Worm (Caenorhabditis elegans): ENCODE results near the gene nhr-198.
"Not testable (repeated sequence)": the region's sequence is repeated elsewhere in the genome, so short reads cannot be mapped to it uniquely, and the experiment has no call there.

nhr-198 gene

ce11 chrV:15666718-15667117 lies 27.1 kb upstream of the nhr-198 start:
- TF ChIP-seq nhr-90 (tag; optimal IDR thresholded peaks at IDR 0.05; ENCODE audit: poor library complexity) (peak; percentile 63), mdl-1 (tag; optimal IDR thresholded peaks at IDR 0.05) (peak in 1 of 2 experiments; percentile 61), hpl-2 (GFP tag; optimal IDR thresholded peaks at IDR 0.05) (no peak), nhr-47 (tag; optimal IDR thresholded peaks at IDR 0.05) (no peak), pqm-1 (tag; optimal IDR thresholded peaks at IDR 0.05) (peak; percentile 13), blmp-1 (tag; optimal IDR thresholded peaks at IDR 0.05) (peak; percentile 46), elt-2 (tag; optimal IDR thresholded peaks at IDR 0.05) (peak; percentile 98), lin-35 (GFP tag; optimal IDR thresholded peaks at IDR 0.05) (peak in 1 of 2 experiments; percentile 58), nhr-20 (tag; optimal IDR thresholded peaks at IDR 0.05) (peak; percentile 62), dpl-1 (GFP tag; optimal IDR thresholded peaks at IDR 0.05) (no peak)

DNA sequence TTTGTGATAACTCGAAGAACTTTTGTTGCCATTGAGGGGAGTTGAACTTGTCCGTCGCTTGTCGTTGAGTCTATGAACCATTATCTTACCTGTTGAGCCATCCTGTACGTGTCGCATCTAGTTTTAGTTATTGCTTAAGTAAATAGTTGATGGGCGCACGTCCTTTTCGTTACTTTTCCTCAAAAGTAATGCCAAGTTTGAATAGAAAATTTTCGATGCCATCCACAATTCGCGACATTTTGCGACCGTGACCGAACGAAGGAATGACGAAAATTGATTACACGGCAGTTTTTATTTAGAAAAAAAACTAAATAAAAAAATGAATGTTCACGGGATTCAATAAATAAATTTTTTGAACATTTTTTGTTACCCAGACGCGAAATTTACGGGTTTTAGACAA lies 25.6 kb upstream of the nhr-198 start, which contains the start of gene F53E4.1:
TSS of gene F53E4.1 (minus strand) at position 101 of the 400 bp plus-strand sequence.
- not testable (repeated sequence) for TF ChIP-seq zip-4 (GFP tag; optimal IDR thresholded peaks at IDR 0.05); nhr-71 (tag; optimal IDR thresholded peaks at IDR 0.05); hpl-2 (GFP tag; optimal IDR thresholded peaks at IDR 0.05)

ce11 chrV:15668870-15669269 lies 24.9 kb upstream of the nhr-198 start, which contains the start of gene K06B4.4:
TSS of gene K06B4.4 (plus strand) at chrV:15669170.
- TF ChIP-seq lin-39 (tag; optimal IDR thresholded peaks at IDR 0.05) (no peak), ces-1 (GFP tag; optimal IDR thresholded peaks at IDR 0.05) (no peak), rnt-1 (tag; optimal IDR thresholded peaks at IDR 0.05) (no peak), lsy-2 (tag; optimal IDR thresholded peaks at IDR 0.05) (no peak), ztf-4 (tag; optimal IDR thresholded peaks at IDR 0.05) (no peak), ets-5 (GFP tag; IDR thresholded peaks at IDR 0.05) (no peak), dpl-1 (GFP tag; optimal IDR thresholded peaks at IDR 0.05) (no peak), lin-14 (GFP tag; optimal IDR thresholded peaks at IDR 0.05) (no peak), Y116A8C.19 (tag; optimal IDR thresholded peaks at IDR 0.05; ENCODE audit: borderline replicate concordance) (no peak), irx-1 (tag; optimal IDR thresholded peaks at IDR 0.05) (no peak), ceh-90 (tag; optimal IDR thresholded peaks at IDR 0.05) (no peak)

- not testable (repeated sequence) for TF ChIP-seq tlp-1 (tag; optimal IDR thresholded peaks at IDR 0.05); skn-1 (tag; optimal IDR thresholded peaks at IDR 0.05); zip-4 (GFP tag; optimal IDR thresholded peaks at IDR 0.05)
Measured at ce11 chrV:15670139-15670538, 23.7 kb upstream of the nhr-198 start, which contains the start of gene K06B4.15. TSS of gene K06B4.15 (plus strand) at chrV:15670439.

DNA sequence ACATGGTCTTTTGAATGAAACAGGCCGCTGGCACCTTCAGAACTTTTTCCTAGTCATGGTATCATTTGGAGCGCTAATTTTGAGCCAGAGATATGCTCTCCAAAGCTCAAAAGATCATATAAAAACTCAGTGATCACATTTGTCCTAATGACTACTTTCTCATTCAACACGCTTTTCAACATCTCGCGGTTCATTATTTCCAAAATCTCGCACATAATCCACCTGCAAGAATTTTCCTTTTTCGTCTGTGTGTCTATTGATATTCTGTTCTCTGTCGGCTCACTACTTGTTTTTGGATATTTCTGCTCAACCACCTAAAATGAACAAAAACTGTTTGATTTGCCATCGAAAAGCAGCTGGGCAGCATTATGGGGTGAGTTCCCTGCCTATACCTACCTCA lies 20.1 kb upstream of the nhr-198 start, which contains the start of gene nhr-51:
TSS of gene nhr-51 (plus strand) at position 301 of the 400 bp plus-strand sequence.
- TF ChIP-seq jun-1 (tag; optimal IDR thresholded peaks at IDR 0.05) = no peak
- no peak for TF ChIP-seq sup-37 (GFP tag; optimal IDR thresholded peaks at IDR 0.05)
- no peak for TF ChIP-seq C04F5.9 (tag; optimal IDR thresholded peaks at IDR 0.05)
- TF ChIP-seq nhr-47 (tag; optimal IDR thresholded peaks at IDR 0.05) = no peak
- TF ChIP-seq ets-5 (GFP tag; IDR thresholded peaks at IDR 0.05) = no peak
- TF ChIP-seq skn-1 (tag; optimal IDR thresholded peaks at IDR 0.05) = no peak
- no peak for TF ChIP-seq pqm-1 (tag; optimal IDR thresholded peaks at IDR 0.05)
- TF ChIP-seq swsn-7 (tag; optimal IDR thresholded peaks at IDR 0.05) = no peak
- no peak for TF ChIP-seq lin-13 (GFP tag; optimal IDR thresholded peaks at IDR 0.05)
- no peak for TF ChIP-seq xbp-1 (tag; optimal IDR thresholded peaks at IDR 0.05)
- TF ChIP-seq nhr-71 (tag; optimal IDR thresholded peaks at IDR 0.05) = no peak
- no peak for TF ChIP-seq nhr-20 (tag; optimal IDR thresholded peaks at IDR 0.05)
- TF ChIP-seq nhr-11 (tag; optimal IDR thresholded peaks at IDR 0.05) = no peak
- no peak for TF ChIP-seq egl-27 (tag; optimal IDR thresholded peaks at IDR 0.05)
- no peak for TF ChIP-seq ceh-90 (tag; optimal IDR thresholded peaks at IDR 0.05)
- no peak for TF ChIP-seq fkh-8 (tag; optimal IDR thresholded peaks at IDR 0.05)
- no peak for TF ChIP-seq aly-2 (tag; optimal IDR thresholded peaks at IDR 0.05)
